Fruit fly (Drosophila melanogaster) whole organism, embryonic: Measurements from ENCODE around the gene Ufd4.
A peak's percentile ranks its signal among the peaks of the same experiment; 100 is the strongest.

Source experiments
- CG10274 ChIP-seq: fragments of 200-800 bp; sonication (Bioruptor generic); optimal IDR thresholded peaks from 3 replicates; lab custom pipeline; 2017; ENCODE audit warnings: missing biosample characterization, mild to moderate bottlenecking, missing genetic modification characterization
- CG12219 ChIP-seq: fragments of 200-800 bp; sonication (Bioruptor generic); optimal IDR thresholded peaks from 3 replicates; lab custom pipeline; 2018; ENCODE audit warnings: missing biosample characterization, mild to moderate bottlenecking, missing genetic modification characterization
- CG12391 ChIP-seq: fragments of 200-800 bp; sonication (Bioruptor generic); optimal IDR thresholded peaks from 3 replicates; lab custom pipeline; 2018; ENCODE audit warnings: missing biosample characterization, mild to moderate bottlenecking, missing genetic modification characterization, moderate library complexity
- CG12744 ChIP-seq: fragments of 200-800 bp; sonication (Bioruptor generic); optimal IDR thresholded peaks from 2 replicates; lab custom pipeline; 2016; ENCODE audit warnings: missing biosample characterization, missing genetic modification characterization
- CG14014 ChIP-seq: fragments of 200-800 bp; sonication (Bioruptor generic); IDR thresholded peaks from 2 replicates; pipeline ENCODE4 v1.3.6; 2022; ENCODE audit warnings: missing biosample characterization, missing genetic modification characterization
- CG15269 ChIP-seq: fragments of 200-800 bp; sonication (Bioruptor generic); optimal IDR thresholded peaks from 2 replicates; lab custom pipeline; 2018; ENCODE audit warnings: missing biosample characterization, mild to moderate bottlenecking, missing genetic modification characterization, moderate library complexity
- CG17568 ChIP-seq: fragments of 200-800 bp; sonication (Bioruptor generic); optimal IDR thresholded peaks from 2 replicates; lab custom pipeline; 2018; ENCODE audit warnings: missing biosample characterization, mild to moderate bottlenecking, missing genetic modification characterization, moderate library complexity
- CG18011 ChIP-seq: fragments of 200-800 bp; sonication (Bioruptor generic); optimal IDR thresholded peaks from 2 replicates; lab custom pipeline; 2017; ENCODE audit warnings: missing biosample characterization, missing genetic modification characterization, mild to moderate bottlenecking, moderate library complexity, missing genotype
- CG18262 ChIP-seq: fragments of 200-800 bp; optimal IDR thresholded peaks from 3 replicates; lab custom pipeline; 2019; ENCODE audit warnings: missing biosample characterization, mild to moderate bottlenecking, missing genetic modification characterization, moderate library complexity
- CG2120 ChIP-seq: fragments of 200-800 bp; sonication (Bioruptor generic); optimal IDR thresholded peaks from 3 replicates; lab custom pipeline; 2016; ENCODE audit warnings: missing biosample characterization, missing genetic modification characterization
- CG2129 ChIP-seq: fragments of 200-800 bp; sonication (Bioruptor generic); IDR thresholded peaks from 2 replicates; pipeline ENCODE4 v1.3.6; 2022; ENCODE audit warnings: missing biosample characterization, missing genetic modification characterization; ENCODE audit not compliant: partially characterized antibody
- CG2678 ChIP-seq: fragments of 200-800 bp; sonication (Bioruptor generic); optimal IDR thresholded peaks from 3 replicates; lab custom pipeline; 2019; ENCODE audit warnings: missing biosample characterization, mild to moderate bottlenecking, missing genetic modification characterization, moderate library complexity
- CG2712 ChIP-seq: fragments of 200-800 bp; optimal IDR thresholded peaks from 3 replicates; lab custom pipeline; 2019; ENCODE audit warnings: missing biosample characterization, mild to moderate bottlenecking, missing genetic modification characterization, moderate library complexity
- CG31365 ChIP-seq: fragments of 200-800 bp; sonication (Bioruptor generic); optimal IDR thresholded peaks from 2 replicates; lab custom pipeline; 2018; ENCODE audit warnings: missing biosample characterization, mild to moderate bottlenecking, missing genetic modification characterization
- CG3995 ChIP-seq: fragments of 200-800 bp; sonication (Bioruptor generic); optimal IDR thresholded peaks from 3 replicates; lab custom pipeline; 2016; ENCODE audit warnings: missing biosample characterization, missing genetic modification characterization
- CG4617 ChIP-seq: fragments of 200-800 bp; sonication (Bioruptor generic); optimal IDR thresholded peaks from 3 replicates; lab custom pipeline; 2016; ENCODE audit warnings: missing biosample characterization, missing genetic modification characterization, borderline replicate concordance
- CG6854 ChIP-seq: fragments of 200-800 bp; sonication (Bioruptor generic); optimal IDR thresholded peaks from 3 replicates; lab custom pipeline; 2017; ENCODE audit warnings: missing biosample characterization, mild to moderate bottlenecking, missing genetic modification characterization
- CG7839 ChIP-seq: fragments of 200-800 bp; sonication (Bioruptor generic); optimal IDR thresholded peaks from 3 replicates; lab custom pipeline; 2018; ENCODE audit warnings: missing biosample characterization, mild to moderate bottlenecking, missing genetic modification characterization, moderate library complexity
- D19A ChIP-seq: fragments of 200-800 bp; optimal IDR thresholded peaks from 3 replicates; lab custom pipeline; 2019; ENCODE audit warnings: missing biosample characterization, mild to moderate bottlenecking, missing genetic modification characterization, moderate library complexity
- D19B ChIP-seq: fragments of 200-800 bp; sonication (Bioruptor generic); optimal IDR thresholded peaks from 2 replicates; lab custom pipeline; 2017; ENCODE audit warnings: missing biosample characterization, mild to moderate bottlenecking, missing genetic modification characterization
- Hr51 ChIP-seq, 2 experiments: fragments of 200-800 bp; sonication (Bioruptor generic); optimal IDR thresholded peaks; 2 replicates in 1 of 2; 3 replicates in 1 of 2; lab custom pipeline; 2016 to 2018; ENCODE audit warnings: missing biosample characterization in 2 of 2, missing genetic modification characterization in 2 of 2, mild to moderate bottlenecking in 1 of 2, moderate library complexity in 1 of 2
- MESR4 ChIP-seq: fragments of 200-800 bp; sonication (Bioruptor generic); optimal IDR thresholded peaks from 2 replicates; lab custom pipeline; 2018; ENCODE audit warnings: missing biosample characterization, mild to moderate bottlenecking, missing genetic modification characterization, moderate library complexity
- Med ChIP-seq: fragments of 200-800 bp; sonication (Bioruptor generic); peaks from one replicate; lab custom pipeline; 2016; ENCODE audit warnings: missing biosample characterization, missing genetic modification characterization, mild to moderate bottlenecking, inconsistent platforms, moderate library complexity
- Meics ChIP-seq: fragments of 200-800 bp; sonication (Bioruptor generic); optimal IDR thresholded peaks from 2 replicates; lab custom pipeline; 2017; ENCODE audit warnings: missing biosample characterization, mild to moderate bottlenecking, missing genetic modification characterization
- Oli ChIP-seq: fragments of 200-800 bp; sonication (Bioruptor generic); optimal IDR thresholded peaks from 2 replicates; lab custom pipeline; 2018; ENCODE audit warnings: missing biosample characterization, mild to moderate bottlenecking, missing genetic modification characterization, moderate library complexity
- Scr ChIP-seq: fragments of 200-800 bp; sonication (Bioruptor generic); IDR thresholded peaks from 2 replicates; pipeline ENCODE4 v1.3.6; 2022; ENCODE audit warnings: missing biosample characterization, missing genetic modification characterization; ENCODE audit not compliant: partially characterized antibody
- Ssrp ChIP-seq: fragments of 200-800 bp; sonication (Bioruptor generic); optimal IDR thresholded peaks from 2 replicates; lab custom pipeline; 2018; ENCODE audit warnings: missing biosample characterization, mild to moderate bottlenecking, missing genetic modification characterization, moderate library complexity
- Xbp1 ChIP-seq: fragments of 200-800 bp; sonication (Bioruptor generic); optimal IDR thresholded peaks from 3 replicates; lab custom pipeline; 2016; ENCODE audit warnings: missing biosample characterization, mild to moderate bottlenecking, missing genetic modification characterization
- Xrp1 ChIP-seq: fragments of 200-800 bp; sonication (Bioruptor generic); IDR thresholded peaks from 2 replicates; pipeline ENCODE4 v1.3.6; 2022; ENCODE audit warnings: missing biosample characterization, missing genetic modification characterization
- bsh ChIP-seq, 2 experiments: fragments of 200-800 bp; sonication (Bioruptor generic); optimal IDR thresholded peaks; 2 replicates each; lab custom pipeline; 2017 to 2018; ENCODE audit warnings: mild to moderate bottlenecking in 2 of 2, missing biosample characterization in 2 of 2, missing genetic modification characterization in 2 of 2, moderate library complexity in 1 of 2
- dmrt99B ChIP-seq: fragments of 200-800 bp; sonication (Bioruptor generic); optimal IDR thresholded peaks from 2 replicates; lab custom pipeline; 2018; ENCODE audit warnings: missing biosample characterization, mild to moderate bottlenecking, missing genetic modification characterization, moderate library complexity
- dysf ChIP-seq: fragments of 200-800 bp; sonication (Bioruptor generic); IDR thresholded peaks from 3 replicates; pipeline ENCODE4 v1.3.6; 2022; ENCODE audit warnings: missing biosample characterization, missing genetic modification characterization
- eve ChIP-seq, 2 experiments: fragments of >200 bp; optimal IDR thresholded peaks; 2 replicates each; lab custom pipeline; 2017; ENCODE audit warnings: missing biosample characterization in 2 of 2, missing genetic modification characterization in 2 of 2
- hkb ChIP-seq, 2 experiments: fragments of 200-800 bp in 1 of 2; fragments of >200 bp in 1 of 2; sonication (Bioruptor generic) in 1 of 2; IDR thresholded peaks in 1 of 2; optimal IDR thresholded peaks in 1 of 2; 2 replicates each; pipeline versions ENCODE4 v1.3.6 to Lab custom; 2017 to 2022; ENCODE audit warnings: missing biosample characterization in 1 of 2, missing genetic modification characterization in 1 of 2
- lilli ChIP-seq: fragments of 200-800 bp; sonication (Bioruptor generic); optimal IDR thresholded peaks from 3 replicates; lab custom pipeline; 2016; ENCODE audit warnings: missing biosample characterization, missing genetic modification characterization
- nau ChIP-seq: fragments of 200-800 bp; sonication (Bioruptor generic); optimal IDR thresholded peaks from 3 replicates; lab custom pipeline; 2017; ENCODE audit warnings: missing biosample characterization, mild to moderate bottlenecking, missing genetic modification characterization, missing genetic modification reagents
- pfk ChIP-seq: fragments of 200-800 bp; sonication (Bioruptor generic); optimal IDR thresholded peaks from 2 replicates; lab custom pipeline; 2018; ENCODE audit warnings: missing biosample characterization, mild to moderate bottlenecking, missing genetic modification characterization, moderate library complexity
- rib ChIP-seq: fragments of 200-800 bp; sonication (Bioruptor generic); IDR thresholded peaks from 2 replicates; pipeline ENCODE4 v1.3.6; 2022; ENCODE audit warnings: missing biosample characterization, missing genetic modification characterization
- row ChIP-seq: fragments of 200-800 bp; sonication (Bioruptor generic); IDR thresholded peaks from 3 replicates; pipeline ENCODE4 v1.3.6; 2022; ENCODE audit warnings: missing biosample characterization, missing genetic modification characterization
- sob ChIP-seq: fragments of 200-800 bp; sonication (Bioruptor generic); IDR thresholded peaks from 2 replicates; pipeline ENCODE4 v1.3.6; 2022; ENCODE audit warnings: missing biosample characterization, missing genetic modification characterization
- tap ChIP-seq: fragments of 200-800 bp; optimal IDR thresholded peaks from 3 replicates; lab custom pipeline; 2019; ENCODE audit warnings: missing biosample characterization, mild to moderate bottlenecking, missing genetic modification characterization, moderate library complexity
- vvl ChIP-seq: fragments of 200-800 bp; sonication (Bioruptor generic); IDR thresholded peaks from 2 replicates; pipeline ENCODE4 v1.3.6; 2022; ENCODE audit warnings: missing biosample characterization, missing genetic modification characterization

The Ufd4 gene

DNA sequence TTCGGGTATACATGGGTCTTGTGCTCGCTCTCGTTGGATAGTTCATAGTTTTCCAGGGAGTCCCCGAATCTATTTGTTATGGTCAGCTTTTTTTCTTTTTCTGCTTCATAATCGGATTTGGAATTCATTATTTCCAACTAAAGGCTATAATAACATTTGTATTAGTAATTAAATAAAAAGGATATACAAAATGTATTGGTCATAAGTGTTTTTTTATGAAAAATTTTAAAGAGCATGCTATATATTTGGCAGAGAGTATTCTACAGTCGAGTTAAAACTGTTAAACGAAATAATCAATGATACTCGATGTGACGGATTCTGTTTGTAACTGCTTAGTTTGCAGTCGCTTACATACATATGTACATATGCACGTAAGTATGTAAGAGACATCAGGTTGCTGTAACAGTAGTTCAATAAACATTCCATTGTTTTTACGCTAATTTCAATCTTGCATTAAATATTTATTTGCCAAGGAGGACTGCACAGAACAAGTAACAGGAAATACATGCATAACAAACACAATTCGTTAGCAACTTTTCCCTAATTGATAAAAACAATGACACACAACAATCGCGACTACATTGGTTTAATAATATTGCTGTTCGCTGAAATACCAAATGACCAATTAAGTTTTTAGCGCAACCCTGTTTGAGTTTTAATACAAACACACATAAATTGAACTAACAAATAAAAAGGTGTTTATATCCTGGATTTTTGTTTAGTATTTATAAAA is 7.1 kb upstream of the Ufd4 start (continued):
- TF ChIP-seq Xrp1 (GFP tag; lab: Robert Waterston, UW) (peak; percentile 40; the same call in 1 of the 2 replicates), lilli (GFP tag; lab: Kevin White, UChicago) (no peak), vvl (GFP tag; lab: Robert Waterston, UW) (peak; percentile 17; the same call in 1 of the 2 replicates), CG2120 (GFP tag; lab: Kevin White, UChicago) (peak; percentile 0), hkb (optimal IDR thresholded peaks at IDR 0.05; lab: Kevin White, UChicago) (no peak), hkb (GFP tag; IDR thresholded peaks at IDR 0.05; lab: Robert Waterston, UW) (0 out of 2 replicates have a peak, but pooled peaks have one; percentile 13), dysf (GFP tag; lab: Robert Waterston, UW) (peak; percentile 49; the same call in 1 of the 3 replicates), CG4617 (GFP tag; lab: Kevin White, UChicago) (peak; percentile 77), D19A (tag; lab: Kevin White, UChicago) (peak; percentile 90), sob (GFP tag; lab: Robert Waterston, UW) (0 out of 2 replicates have a peak, but pooled peaks have one; percentile 32), rib (GFP tag; lab: Robert Waterston, UW) (no peak), D19B (GFP tag; lab: Kevin White, UChicago) (peak; percentile 40), Med (peak; percentile 39), dmrt99B (tag; lab: Kevin White, UChicago) (peak; percentile 34), CG7839 (tag; lab: Kevin White, UChicago) (peak; percentile 60), row (peak; percentile 47; the same call in 2 of the 3 replicates), CG18011 (GFP tag; lab: Kevin White, UChicago) (peak; percentile 12), pfk (no peak), Xbp1 (GFP tag; lab: Kevin White, UChicago) (peak; percentile 16), CG2129 (no peak), CG6854 (GFP tag; lab: Kevin White, UChicago) (no peak), Scr (peak; percentile 28; the same call in 1 of the 2 replicates), nau (GFP tag; lab: Kevin White, UChicago) (no peak), CG10274 (GFP tag; lab: Kevin White, UChicago) (no peak), Hr51 (GFP tag; optimal IDR thresholded peaks at IDR 0.05; lab: Kevin White, UChicago) (peak in 1 of 2 experiments; percentile 42), CG17568 (GFP tag; lab: Kevin White, UChicago) (peak; percentile 8), Ssrp (tag; lab: Kevin White, UChicago) (peak; percentile 17), Oli (tag; lab: Kevin White, UChicago) (peak; percentile 17), CG2678 (tag; lab: Kevin White, UChicago) (no peak), CG31365 (tag; lab: Kevin White, UChicago) (peak; percentile 55), CG18262 (tag; lab: Kevin White, UChicago) (peak; percentile 0), CG12391 (tag; lab: Kevin White, UChicago) (peak; percentile 23), CG12219 (GFP tag; lab: Kevin White, UChicago) (peak; percentile 17), MESR4 (peak; percentile 70), CG2712 (tag; lab: Kevin White, UChicago) (peak; percentile 28), CG3995 (GFP tag; lab: Kevin White, UChicago) (no peak), CG12744 (GFP tag; lab: Kevin White, UChicago) (no peak), CG15269 (peak; percentile 47), tap (peak; percentile 6), Meics (GFP tag; lab: Kevin White, UChicago) (peak; percentile 3), bsh (GFP tag; optimal IDR thresholded peaks at IDR 0.05; lab: Kevin White, UChicago) (peak in 1 of 2 experiments; percentile 25), CG14014 (GFP tag; lab: Robert Waterston, UW) (no peak), eve (GFP tag; optimal IDR thresholded peaks at IDR 0.05; lab: Kevin White, UChicago) (peak in 1 of 2 experiments; percentile 41)
